Fruit fly (Drosophila melanogaster) whole organism, prepupa: ENCODE measurements around the gene Kaz-m1.

ENCODE experiments used
- Blimp-1 ChIP-seq: fragments of 200-800 bp; sonication (Bioruptor generic); optimal IDR thresholded peaks from 3 replicates; lab custom pipeline; 2017; ENCODE audit warnings: missing biosample characterization, missing genetic modification characterization, mild to moderate bottlenecking, moderate library complexity, missing genetic modification reagents
- CG11902 ChIP-seq: fragments of 200-800 bp; sonication (Bioruptor generic); optimal IDR thresholded peaks from 3 replicates; lab custom pipeline; 2016; ENCODE audit warnings: missing biosample characterization, missing genetic modification characterization
- Eip78C ChIP-seq: fragments of 200-800 bp; sonication (Bioruptor generic); peaks from one replicate; lab custom pipeline; 2016; ENCODE audit warnings: missing biosample characterization, missing genetic modification characterization
- esn ChIP-seq: fragments of 200-800 bp; sonication (Bioruptor generic); optimal IDR thresholded peaks from 2 replicates; lab custom pipeline; 2016; ENCODE audit warnings: missing biosample characterization, mild to moderate bottlenecking, missing genetic modification characterization, moderate library complexity
- fkh ChIP-seq: fragments of 200-800 bp; sonication (Bioruptor generic); optimal IDR thresholded peaks from 3 replicates; lab custom pipeline; 2017; ENCODE audit warnings: missing biosample characterization, mild to moderate bottlenecking, missing genetic modification characterization, moderate library complexity
- svp ChIP-seq: fragments of 200-800 bp; sonication (Bioruptor generic); peaks from one replicate; lab custom pipeline; 2016; ENCODE audit warnings: missing biosample characterization, missing genetic modification characterization

DNA sequence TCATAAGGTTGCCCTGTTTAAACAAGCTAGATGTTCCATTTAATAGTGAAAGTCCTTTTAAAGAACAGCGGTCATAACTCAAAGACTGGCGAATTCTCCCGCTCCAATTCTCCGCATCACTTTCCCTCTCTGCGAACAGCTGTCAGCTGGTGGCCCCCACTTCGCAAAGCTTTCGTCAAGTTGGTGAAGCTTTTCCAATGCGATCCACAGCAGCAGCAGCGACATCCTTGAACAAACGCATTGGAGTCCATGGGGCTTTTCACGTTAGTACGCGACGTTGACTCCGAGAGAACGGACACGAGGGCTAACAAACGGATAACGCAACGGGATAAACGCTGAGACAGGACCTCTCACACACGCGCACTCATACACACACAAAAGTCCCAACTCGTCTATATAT lies 44.7 kb upstream of the Kaz-m1 start, which contains the start of gene fid:
- no peak for TF ChIP-seq svp
- no peak for TF ChIP-seq Eip78C (GFP tag; lab: Kevin White, UChicago)
- TF ChIP-seq fkh (GFP tag; lab: Kevin White, UChicago): no peak
- no peak for TF ChIP-seq Blimp-1 (GFP tag; lab: Kevin White, UChicago)
- no peak for TF ChIP-seq CG11902 (GFP tag; lab: Kevin White, UChicago)
- TF ChIP-seq esn (GFP tag; lab: Kevin White, UChicago): no peak
